Worm (Caenorhabditis elegans): ENCODE data around the gene ttr-41.

The ttr-41 gene

ce11 chrII:4727769-4728168 is at the start of gene ttr-41:
Gene ttr-41 (minus strand): TSS chrII:4727869.
- TF ChIP-seq elt-1 (tag; optimal IDR thresholded peaks at IDR 0.05) (no peak), lin-13 (GFP tag; optimal IDR thresholded peaks at IDR 0.05) (no peak), F13H6.1 (tag; optimal IDR thresholded peaks at IDR 0.05) (no peak), crh-2 (tag; optimal IDR thresholded peaks at IDR 0.05) (no peak), ztf-4 (tag; optimal IDR thresholded peaks at IDR 0.05) (no peak), nhr-23 (tag; optimal IDR thresholded peaks at IDR 0.05) (no peak), C34F6.9 (tag; optimal IDR thresholded peaks at IDR 0.05) (no peak), peb-1 (tag; optimal IDR thresholded peaks at IDR 0.05) (no peak), blmp-1 (tag; optimal IDR thresholded peaks at IDR 0.05; ENCODE audit: insufficient read depth) (no peak), sem-4 (tag; optimal IDR thresholded peaks at IDR 0.05) (no peak), unc-55 (GFP tag; optimal IDR thresholded peaks at IDR 0.05) (no peak), ceh-16 (tag; optimal IDR thresholded peaks at IDR 0.05) (no peak), ceh-82 (tag; optimal IDR thresholded peaks at IDR 0.05) (no peak), skn-1 (tag; optimal IDR thresholded peaks at IDR 0.05) (no peak), gmeb-1 (tag; optimal IDR thresholded peaks at IDR 0.05) (no peak), sma-3 (GFP tag; optimal IDR thresholded peaks at IDR 0.05) (no peak), unc-62 (GFP tag; optimal IDR thresholded peaks at IDR 0.05) (no peak)

ce11 chrII:4776933-4777332 is 49.3 kb upstream of the ttr-41 start, which contains the start of gene F26G1.11:
Gene F26G1.11 (plus strand): TSS chrII:4777137.
- TF ChIP-seq nhr-21 (tag; optimal IDR thresholded peaks at IDR 0.05) (no peak), crh-2 (tag; optimal IDR thresholded peaks at IDR 0.05) (peak; percentile 16), snpc-4 (tag; optimal IDR thresholded peaks at IDR 0.05) (no peak), sma-3 (GFP tag; optimal IDR thresholded peaks at IDR 0.05) (no peak), ceh-16 (tag; optimal IDR thresholded peaks at IDR 0.05) (no peak), lin-11 (tag; optimal IDR thresholded peaks at IDR 0.05) (no peak), elt-1 (tag; optimal IDR thresholded peaks at IDR 0.05) (no peak), lin-13 (GFP tag; optimal IDR thresholded peaks at IDR 0.05) (no peak), skn-1 (tag; optimal IDR thresholded peaks at IDR 0.05) (no peak), C34F6.9 (tag; optimal IDR thresholded peaks at IDR 0.05) (no peak), ztf-4 (tag; optimal IDR thresholded peaks at IDR 0.05) (no peak), blmp-1 (tag; optimal IDR thresholded peaks at IDR 0.05; ENCODE audit: insufficient read depth) (no peak), alr-1 (tag; optimal IDR thresholded peaks at IDR 0.05) (no peak), sma-9 (GFP tag; optimal IDR thresholded peaks at IDR 0.05) (peak; percentile 18), sma-9 (tag; optimal IDR thresholded peaks at IDR 0.05) (no peak), egl-27 (tag; optimal IDR thresholded peaks at IDR 0.05) (no peak), sem-4 (tag; optimal IDR thresholded peaks at IDR 0.05) (no peak), unc-62 (GFP tag; optimal IDR thresholded peaks at IDR 0.05) (no peak), nhr-77 (tag; optimal IDR thresholded peaks at IDR 0.05) (no peak), fos-1 (tag; optimal IDR thresholded peaks at IDR 0.05) (peak; percentile 90)

- TF ChIP-seq unc-55 (GFP tag; optimal IDR thresholded peaks at IDR 0.05) (no peak), zag-1 (tag; optimal IDR thresholded peaks at IDR 0.05) (no peak), sma-3 (GFP tag; optimal IDR thresholded peaks at IDR 0.05) (no peak), nhr-11 (tag; optimal IDR thresholded peaks at IDR 0.05) (no peak), nhr-77 (tag; optimal IDR thresholded peaks at IDR 0.05) (no peak), snpc-4 (tag; optimal IDR thresholded peaks at IDR 0.05) (no peak), ceh-16 (tag; optimal IDR thresholded peaks at IDR 0.05) (no peak), nhr-21 (tag; optimal IDR thresholded peaks at IDR 0.05) (no peak), nhr-129 (tag; optimal IDR thresholded peaks at IDR 0.05) (no peak), sem-4 (tag; optimal IDR thresholded peaks at IDR 0.05) (no peak), F13H6.1 (tag; optimal IDR thresholded peaks at IDR 0.05) (no peak), elt-3 (tag; optimal IDR thresholded peaks at IDR 0.05) (no peak), ZK546.5 (tag; optimal IDR thresholded peaks at IDR 0.05) (no peak), egl-27 (tag; optimal IDR thresholded peaks at IDR 0.05) (no peak)
These were observed 48.1 kb upstream of the ttr-41 start for ce11 chrII:4775802-4776201.

- TF ChIP-seq gmeb-1 (tag; optimal IDR thresholded peaks at IDR 0.05) = no peak
- no peak for TF ChIP-seq sma-3 (GFP tag; optimal IDR thresholded peaks at IDR 0.05)
- TF ChIP-seq fos-1 (tag; optimal IDR thresholded peaks at IDR 0.05) = peak; percentile 28
These were observed 46.3 kb upstream of the ttr-41 start, which contains the start of the genes F26G1.9 and F26G1.10 for ce11 chrII:4773891-4774432. Gene F26G1.9 (minus strand): TSS chrII:4773991. Gene F26G1.10 (plus strand): TSS chrII:4774382.

- peak; percentile 2 for TF ChIP-seq fos-1 (tag; optimal IDR thresholded peaks at IDR 0.05)
- TF ChIP-seq ztf-11 (tag; optimal IDR thresholded peaks at IDR 0.05) = no peak
- no peak for TF ChIP-seq C34F6.9 (tag; optimal IDR thresholded peaks at IDR 0.05)
- TF ChIP-seq alr-1 (tag; optimal IDR thresholded peaks at IDR 0.05) = no peak
- TF ChIP-seq elt-1 (tag; optimal IDR thresholded peaks at IDR 0.05) = no peak
- TF ChIP-seq R02D3.7 (tag; optimal IDR thresholded peaks at IDR 0.05) = no peak
- TF ChIP-seq unc-62 (GFP tag; optimal IDR thresholded peaks at IDR 0.05) = no peak
- TF ChIP-seq nhr-237 (tag; optimal IDR thresholded peaks at IDR 0.05) = no peak
- TF ChIP-seq peb-1 (tag; optimal IDR thresholded peaks at IDR 0.05) = no peak
- TF ChIP-seq ZK546.5 (tag; optimal IDR thresholded peaks at IDR 0.05) = no peak
- TF ChIP-seq nhr-23 (tag; optimal IDR thresholded peaks at IDR 0.05) = no peak
- no peak for TF ChIP-seq sma-9 (GFP tag; optimal IDR thresholded peaks at IDR 0.05)
- TF ChIP-seq sma-9 (tag; optimal IDR thresholded peaks at IDR 0.05) = no peak
- TF ChIP-seq snpc-4 (tag; optimal IDR thresholded peaks at IDR 0.05) = no peak
- TF ChIP-seq gmeb-1 (tag; optimal IDR thresholded peaks at IDR 0.05) = no peak
- TF ChIP-seq skn-1 (tag; optimal IDR thresholded peaks at IDR 0.05) = no peak
- no peak for TF ChIP-seq lin-11 (tag; optimal IDR thresholded peaks at IDR 0.05)
- no peak for TF ChIP-seq mdl-1 (tag; optimal IDR thresholded peaks at IDR 0.05)
- TF ChIP-seq sma-3 (GFP tag; optimal IDR thresholded peaks at IDR 0.05) = no peak
- TF ChIP-seq nhr-11 (tag; optimal IDR thresholded peaks at IDR 0.05) = no peak
- TF ChIP-seq unc-39 (tag; optimal IDR thresholded peaks at IDR 0.05) = no peak
- TF ChIP-seq blmp-1 (tag; optimal IDR thresholded peaks at IDR 0.05; ENCODE audit: insufficient read depth) = peak; percentile 18
- TF ChIP-seq nhr-12 (tag; optimal IDR thresholded peaks at IDR 0.05) = no peak
- TF ChIP-seq F13H6.1 (tag; optimal IDR thresholded peaks at IDR 0.05) = peak; percentile 12
- no peak for TF ChIP-seq mbf-1 (tag; optimal IDR thresholded peaks at IDR 0.05)
- TF ChIP-seq aly-2 (tag; optimal IDR thresholded peaks at IDR 0.05) = no peak
These were observed 44.8 kb upstream of the ttr-41 start for ce11 chrII:4772441-4772840.
